Fruit fly (Drosophila melanogaster): ENCODE measurements around the gene Zcchc7.

The Zcchc7 gene

dm6 chr3L:16842087-16842567, 3.1 kb upstream of the Zcchc7 start, which contains the start of gene TSG101 (continued):
- TF ChIP-seq prd (optimal IDR thresholded peaks at IDR 0.05) (no peak), prd (GFP tag; IDR thresholded peaks at IDR 0.05) (no peak), CG3281 (GFP tag; optimal IDR thresholded peaks at IDR 0.05) (no peak), usp (GFP tag; optimal IDR thresholded peaks at IDR 0.05) (no peak), her (GFP tag; optimal IDR thresholded peaks at IDR 0.05) (no peak), CG9876 (GFP tag; optimal IDR thresholded peaks at IDR 0.05) (no peak), ewg (GFP tag; optimal IDR thresholded peaks at IDR 0.05) (no peak), CG5180 (GFP tag; optimal IDR thresholded peaks at IDR 0.05) (no peak), CG11247 (GFP tag; IDR thresholded peaks at IDR 0.05) (no peak), CG10979 (tag; optimal IDR thresholded peaks at IDR 0.05) (no peak), Aef1 (GFP tag; IDR thresholded peaks at IDR 0.05) (no peak), CG4854 (GFP tag; optimal IDR thresholded peaks at IDR 0.05) (no peak), CG10565 (GFP tag; optimal IDR thresholded peaks at IDR 0.05) (no peak), ab (GFP tag; optimal IDR thresholded peaks at IDR 0.05) (no peak), pb (GFP tag; optimal IDR thresholded peaks at IDR 0.05) (no peak), HmgD (GFP tag; optimal IDR thresholded peaks at IDR 0.05) (no peak), D19A (tag; optimal IDR thresholded peaks at IDR 0.05) (peak; percentile 18), CG14965 (GFP tag; optimal IDR thresholded peaks at IDR 0.05; ENCODE audit: borderline replicate concordance) (no peak), lilli (GFP tag; optimal IDR thresholded peaks at IDR 0.05) (no peak), CG1024 (GFP tag; IDR thresholded peaks at IDR 0.05) (no peak), CG34422 (GFP tag; IDR thresholded peaks at IDR 0.05) (no peak), Sox100B (GFP tag; optimal IDR thresholded peaks at IDR 0.05) (no peak), E2f2 (GFP tag; IDR thresholded peaks at IDR 0.05) (peak; percentile 22; the same call in 1 of the 2 replicates), stwl (tag; optimal IDR thresholded peaks at IDR 0.05) (peak; percentile 66), gem (tag; optimal IDR thresholded peaks at IDR 0.05) (peak; percentile 29), amos (GFP tag; IDR thresholded peaks at IDR 0.05; ENCODE audit: partially characterized antibody) (0 out of 2 replicates have a peak, but pooled peaks have one; percentile 17), CG8359 (GFP tag; optimal IDR thresholded peaks at IDR 0.05; ENCODE audit: borderline replicate concordance) (no peak), CTCF (GFP tag; optimal IDR thresholded peaks at IDR 0.05) (peak; percentile 14), lbe (GFP tag; optimal IDR thresholded peaks at IDR 0.05) (no peak), CG12659 (GFP tag; optimal IDR thresholded peaks at IDR 0.05) (peak; percentile 63), unc-4 (GFP tag; IDR thresholded peaks at IDR 0.05; ENCODE audit: partially characterized antibody) (peak; percentile 61; the same call in 1 of the 2 replicates), Lhr (GFP tag; optimal IDR thresholded peaks at IDR 0.05) (peak; percentile 61), Hr3 (GFP tag; optimal IDR thresholded peaks at IDR 0.05) (no peak), lmd (GFP tag; IDR thresholded peaks at IDR 0.05) (no peak), kah (GFP tag; optimal IDR thresholded peaks at IDR 0.05) (no peak), Hey (tag; optimal IDR thresholded peaks at IDR 0.05) (no peak), CG31224 (GFP tag; IDR thresholded peaks at IDR 0.05) (no peak), CG16779 (GFP tag; IDR thresholded peaks at IDR 0.05) (no peak), HHEX (GFP tag; optimal IDR thresholded peaks at IDR 0.05) (no peak), cato (GFP tag; optimal IDR thresholded peaks at IDR 0.05; ENCODE audit: borderline replicate concordance) (no peak), YL-1 (GFP tag; optimal IDR thresholded peaks at IDR 0.05) (peak; percentile 50), CG16813 (GFP tag; IDR thresholded peaks at IDR 0.05; ENCODE audit: partially characterized antibody) (peak; percentile 51), CG2712 (tag; optimal IDR thresholded peaks at IDR 0.05) (peak; percentile 38), oc (tag; optimal IDR thresholded peaks at IDR 0.05) (no peak), knrl (GFP tag; IDR thresholded peaks at IDR 0.05; ENCODE audit: partially characterized antibody) (peak; percentile 66), Ssrp (tag; optimal IDR thresholded peaks at IDR 0.05) (no peak), Drgx (GFP tag; IDR thresholded peaks at IDR 0.05) (no peak), CG30020 (tag; optimal IDR thresholded peaks at IDR 0.05) (peak; percentile 64), dpn (GFP tag; optimal IDR thresholded peaks at IDR 0.05) (peak in 1 of 2 experiments; percentile 0), TFAM (GFP tag; optimal IDR thresholded peaks at IDR 0.05) (no peak), sr (GFP tag; IDR thresholded peaks at IDR 0.05) (no peak)

All from whole organism, embryonic.